Fruit fly (Drosophila melanogaster): ENCODE data around the gene CG7215.

CG7215 gene

DNA sequence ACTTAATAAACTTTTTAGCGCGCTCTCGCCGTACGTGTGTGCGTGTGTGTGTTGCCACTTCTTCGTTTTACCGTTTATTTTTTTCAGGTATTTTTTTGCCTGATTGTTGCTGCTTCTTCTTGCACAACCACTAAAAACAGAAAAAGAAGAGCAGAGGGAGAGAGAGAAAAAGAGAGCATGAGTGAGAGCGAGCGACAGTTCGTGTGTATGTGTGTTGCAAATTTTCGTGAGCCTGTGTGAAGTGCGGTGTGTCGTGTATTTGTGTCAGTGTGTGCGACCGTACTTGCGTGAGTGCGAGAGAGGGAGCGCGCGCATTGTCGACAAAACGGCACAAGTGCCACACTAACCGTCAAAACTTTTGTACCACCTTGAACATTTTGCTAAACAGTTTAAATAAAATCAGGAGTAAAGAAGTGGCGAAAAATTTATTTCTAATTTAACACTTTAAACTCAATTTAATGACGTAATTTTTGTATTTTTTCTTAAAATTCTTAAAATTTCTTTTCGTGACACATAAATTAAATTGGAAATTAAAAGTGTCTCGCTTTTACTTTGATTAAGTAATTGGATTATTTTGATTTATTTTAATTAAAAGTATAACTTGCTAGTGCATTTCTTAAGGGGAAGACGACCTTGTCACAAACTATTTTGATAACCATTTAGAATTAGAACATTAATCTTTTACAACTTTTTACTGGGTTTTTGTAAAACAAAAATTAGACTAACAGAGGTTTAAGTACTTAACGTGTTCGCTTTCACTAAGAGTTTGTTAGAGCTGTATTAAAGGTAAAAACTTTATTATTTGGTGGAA, 30.1 kb upstream of the CG7215 start (continued):
- no peak for TF ChIP-seq CG8359 (GFP tag; optimal IDR thresholded peaks at IDR 0.05; ENCODE audit: borderline replicate concordance)
- TF ChIP-seq CG12104 (GFP tag; optimal IDR thresholded peaks at IDR 0.05): peak; percentile 59
- no peak for TF ChIP-seq CG2199 (GFP tag; IDR thresholded peaks at IDR 0.05)
- peak; percentile 37; the same call in 2 of the 3 replicates for TF ChIP-seq CG11093 (GFP tag; IDR thresholded peaks at IDR 0.05)
- no peak for TF ChIP-seq Awh (GFP tag; IDR thresholded peaks at IDR 0.05)
- no peak for TF ChIP-seq CG4617 (GFP tag; optimal IDR thresholded peaks at IDR 0.05; ENCODE audit: borderline replicate concordance)
- TF ChIP-seq Bdp1 (GFP tag; optimal IDR thresholded peaks at IDR 0.05): no peak
- peak; percentile 65 for TF ChIP-seq ewg (GFP tag; optimal IDR thresholded peaks at IDR 0.05)
- TF ChIP-seq Xrp1 (GFP tag; IDR thresholded peaks at IDR 0.05): no peak
- TF ChIP-seq CG3407 (GFP tag; optimal IDR thresholded peaks at IDR 0.05): peak; percentile 26
- TF ChIP-seq Fer1 (GFP tag; optimal IDR thresholded peaks at IDR 0.05): no peak
- no peak for TF ChIP-seq CG9797 (GFP tag; optimal IDR thresholded peaks at IDR 0.05)
- no peak for TF ChIP-seq CG17328 (GFP tag; IDR thresholded peaks at IDR 0.05)
- no peak for TF ChIP-seq salm (tag; optimal IDR thresholded peaks at IDR 0.05)
- peak in 1 of 3 experiments; percentile 75 for TF ChIP-seq lola (GFP tag; optimal IDR thresholded peaks at IDR 0.05)
- peak; percentile 8 for TF ChIP-seq Hand (GFP tag; optimal IDR thresholded peaks at IDR 0.05)
- TF ChIP-seq br (optimal IDR thresholded peaks at IDR 0.05): no peak
- TF ChIP-seq CG10959 (GFP tag; IDR thresholded peaks at IDR 0.05): no peak
- peak; percentile 50 for TF ChIP-seq CG14710 (tag; optimal IDR thresholded peaks at IDR 0.05)
- no peak for TF ChIP-seq tgo (GFP tag; IDR thresholded peaks at IDR 0.05)
- TF ChIP-seq Rfx (GFP tag; IDR thresholded peaks at IDR 0.05): no peak
- peak; percentile 28 to 88 for TF ChIP-seq Pdp1 (GFP tag; optimal IDR thresholded peaks at IDR 0.05)
- TF ChIP-seq Dad (GFP tag; optimal IDR thresholded peaks at IDR 0.05): no peak
- peak; percentile 44 for TF ChIP-seq fd96Cb (tag; optimal IDR thresholded peaks at IDR 0.05)
- peak; percentile 35 for TF ChIP-seq Fer3 (tag; optimal IDR thresholded peaks at IDR 0.05)
- TF ChIP-seq bigmax (GFP tag; optimal IDR thresholded peaks at IDR 0.05): no peak
- TF ChIP-seq CG31388 (GFP tag; optimal IDR thresholded peaks at IDR 0.05): no peak
- TF ChIP-seq schlank (tag; optimal IDR thresholded peaks at IDR 0.05): no peak
- no peak for TF ChIP-seq twi (tag; optimal IDR thresholded peaks at IDR 0.05)
- no peak for TF ChIP-seq Sin3A (optimal IDR thresholded peaks at IDR 0.05)
- no peak for TF ChIP-seq CG6175 (GFP tag; IDR thresholded peaks at IDR 0.05)
- no peak for TF ChIP-seq CG7963 (GFP tag; IDR thresholded peaks at IDR 0.05; ENCODE audit: partially characterized antibody)
- TF ChIP-seq pho (GFP tag; optimal IDR thresholded peaks at IDR 0.05): peak; percentile 32
- TF ChIP-seq zf30C (GFP tag; optimal IDR thresholded peaks at IDR 0.05): no peak
- TF ChIP-seq NK7.1 (GFP tag; optimal IDR thresholded peaks at IDR 0.05): no peak
- TF ChIP-seq YL-1 (GFP tag; optimal IDR thresholded peaks at IDR 0.05): peak; percentile 31
- TF ChIP-seq bowl (GFP tag; IDR thresholded peaks at IDR 0.05): no peak
- TF ChIP-seq tll (GFP tag; optimal IDR thresholded peaks at IDR 0.05): no peak
- no peak for TF ChIP-seq trem (tag; optimal IDR thresholded peaks at IDR 0.05)
- TF ChIP-seq Blimp-1 (GFP tag; optimal IDR thresholded peaks at IDR 0.05): peak; percentile 31
- no peak for TF ChIP-seq Dip3 (GFP tag; optimal IDR thresholded peaks at IDR 0.05)
- TF ChIP-seq CG32532 (GFP tag; IDR thresholded peaks at IDR 0.05): no peak
- TF ChIP-seq insv (GFP tag; optimal IDR thresholded peaks at IDR 0.05): no peak
- TF ChIP-seq sug (tag; optimal IDR thresholded peaks at IDR 0.05): peak; percentile 40
- no peak for TF ChIP-seq pfk (GFP tag; optimal IDR thresholded peaks at IDR 0.05)
- peak; percentile 16 for TF ChIP-seq Dp (GFP tag; optimal IDR thresholded peaks at IDR 0.05)
- peak; percentile 77 for TF ChIP-seq Oli (tag; optimal IDR thresholded peaks at IDR 0.05)
- no peak for TF ChIP-seq Spps (tag; optimal IDR thresholded peaks at IDR 0.05)
- no peak for TF ChIP-seq maf-S (GFP tag; optimal IDR thresholded peaks at IDR 0.05)
- TF ChIP-seq so (GFP tag; IDR thresholded peaks at IDR 0.05): no peak
